Worm (Caenorhabditis elegans) whole organism, L1 larva: Measurements from ENCODE around the gene metl-5.

ENCODE experiments used
- F16B12.6 ChIP-seq: fragments of 150-350 bp; optimal IDR thresholded peaks from 2 replicates; lab custom pipeline; 2014; ENCODE audit warnings: missing biosample characterization, missing genetic modification characterization
- ceh-82 ChIP-seq, 3 experiments: fragments of 150-350 bp in 1 of 3; sonication (generic microtip) in 2 of 3; optimal IDR thresholded peaks; 2 replicates each; lab custom pipeline; 2014 to 2017; ENCODE audit warnings: missing biosample characterization in 3 of 3, missing genetic modification characterization in 3 of 3
- ceh-90 ChIP-seq: sonication (generic microtip); optimal IDR thresholded peaks from 2 replicates; lab custom pipeline; 2016; ENCODE audit warnings: missing genetic modification characterization, missing compliant biosample characterization
- dsc-1 ChIP-seq: sonication (generic microtip); optimal IDR thresholded peaks from 2 replicates; lab custom pipeline; 2016; ENCODE audit warnings: mild to moderate bottlenecking, missing genetic modification characterization, missing compliant biosample characterization
- egl-13 ChIP-seq: sonication (generic microtip); optimal IDR thresholded peaks from 2 replicates; lab custom pipeline; 2016; ENCODE audit warnings: missing genotype, missing genetic modification reagents, missing genetic modification characterization, missing compliant biosample characterization
- elt-2 ChIP-seq: sonication (generic microtip); optimal IDR thresholded peaks from 2 replicates; lab custom pipeline; 2016; ENCODE audit warnings: missing genetic modification characterization, mild to moderate bottlenecking, inconsistent platforms, missing compliant biosample characterization, missing genetic modification reagents
- lsy-2 ChIP-seq, 2 experiments: fragments of 150-350 bp; optimal IDR thresholded peaks; 2 replicates each; lab custom pipeline; 2014; ENCODE audit warnings: missing biosample characterization in 2 of 2, missing genetic modification characterization in 2 of 2
- nhr-90 ChIP-seq: sonication (generic microtip); optimal IDR thresholded peaks from 2 replicates; lab custom pipeline; 2016; ENCODE audit warnings: mild to moderate bottlenecking, missing genetic modification characterization, missing compliant biosample characterization; ENCODE audit not compliant: poor library complexity
- skn-1 ChIP-seq: fragments of 150-350 bp; optimal IDR thresholded peaks from 2 replicates; lab custom pipeline; 2014; ENCODE audit warnings: missing biosample characterization, missing genetic modification characterization
- sup-37 ChIP-seq: fragments of 200-800 bp; sonication (Bioruptor generic); optimal IDR thresholded peaks from 2 replicates; lab custom pipeline; 2018; ENCODE audit warnings: mild to moderate bottlenecking, missing genetic modification characterization, missing compliant biosample characterization
- unc-86 ChIP-seq: sonication (generic microtip); optimal IDR thresholded peaks from 2 replicates; lab custom pipeline; 2016; ENCODE audit warnings: missing genetic modification characterization, missing compliant biosample characterization
- xbp-1 ChIP-seq: sonication (generic microtip); optimal IDR thresholded peaks from 2 replicates; lab custom pipeline; 2016; ENCODE audit warnings: missing genetic modification characterization, missing compliant biosample characterization

metl-5 gene

DNA sequence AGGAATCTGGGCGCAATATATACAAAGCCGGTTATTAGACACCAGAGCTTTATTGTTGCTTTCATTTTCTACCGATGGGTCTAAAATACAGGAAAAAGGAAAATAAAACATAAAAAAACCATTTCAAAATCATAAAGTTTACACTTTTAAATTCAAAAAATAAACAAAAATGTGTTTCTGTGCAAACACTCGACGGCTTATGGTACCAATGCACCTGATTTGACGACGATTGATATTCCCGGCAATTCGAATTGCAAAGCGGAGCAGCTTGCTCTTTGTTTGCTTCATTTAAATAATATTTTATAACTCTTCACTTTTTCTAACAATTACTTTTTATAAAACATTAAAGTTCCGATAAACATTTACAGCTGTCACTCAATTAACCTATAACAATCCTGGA is 47.3 kb downstream of the metl-5 start, which contains the start of gene F26A1.1 (continued):
- TF ChIP-seq egl-13 (tag; lab: Kevin White, UChicago) (no peak), F16B12.6 (tag; lab: Kevin White, UChicago) (peak; percentile 82), unc-86 (tag; lab: Kevin White, UChicago) (no peak), nhr-90 (tag; lab: Kevin White, UChicago) (peak; percentile 7), ceh-90 (tag; lab: Kevin White, UChicago) (no peak), lsy-2 (tag; optimal IDR thresholded peaks at IDR 0.05; lab: Kevin White, UChicago) (peak; percentile 50 to 67), skn-1 (peak; percentile 14), sup-37 (GFP tag; lab: Kevin White, UChicago) (no peak), xbp-1 (tag; lab: Kevin White, UChicago) (no peak), ceh-82 (tag; optimal IDR thresholded peaks at IDR 0.05; lab: Kevin White, UChicago) (peak in 1 of 3 experiments; percentile 6)

- TF ChIP-seq dsc-1 (tag; lab: Kevin White, UChicago) (no peak), skn-1 (no peak), elt-2 (tag; lab: Kevin White, UChicago) (no peak)
Measured at ce11 chrIII:4852025-4852424, 49.2 kb downstream of the metl-5 start, which contains the start of gene ced-4. ced-4 (plus strand) TSS chrIII:4852325.
